Worm (Caenorhabditis elegans): Measurements from ENCODE around the gene acp-3.
A peak's percentile ranks its signal among the peaks of the same experiment; 100 is the strongest.

Gene acp-3

DNA sequence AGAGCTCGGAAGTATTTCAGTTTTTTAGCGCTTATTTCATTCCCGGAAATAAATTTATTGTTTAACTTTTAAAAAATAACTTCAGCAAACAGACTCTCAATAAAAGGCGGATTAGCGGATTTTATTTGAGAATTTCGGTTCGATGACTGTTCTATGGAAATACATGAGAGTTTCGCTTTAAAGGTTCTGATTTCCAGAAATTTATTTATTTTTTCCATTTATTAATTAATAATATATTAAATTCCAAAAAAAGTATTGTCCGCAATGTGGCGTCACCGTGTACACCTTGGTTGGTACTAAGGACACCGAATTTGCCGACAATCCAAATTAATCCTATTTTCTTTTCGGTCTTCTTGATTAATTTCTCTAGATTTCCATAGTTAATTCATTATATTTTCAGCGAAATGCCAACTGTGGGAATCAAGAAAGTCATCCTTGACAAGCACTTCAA, 27.5 kb upstream of the acp-3 start, which contains the start of gene fars-3:
fars-3 (plus strand) TSS at position 401 of the 451 bp plus-strand sequence.
- TF ChIP-seq ceh-36 (tag; optimal IDR thresholded peaks at IDR 0.05) (peak; percentile 45), pes-1 (GFP tag; IDR thresholded peaks at IDR 0.05) (no peak)

DNA sequence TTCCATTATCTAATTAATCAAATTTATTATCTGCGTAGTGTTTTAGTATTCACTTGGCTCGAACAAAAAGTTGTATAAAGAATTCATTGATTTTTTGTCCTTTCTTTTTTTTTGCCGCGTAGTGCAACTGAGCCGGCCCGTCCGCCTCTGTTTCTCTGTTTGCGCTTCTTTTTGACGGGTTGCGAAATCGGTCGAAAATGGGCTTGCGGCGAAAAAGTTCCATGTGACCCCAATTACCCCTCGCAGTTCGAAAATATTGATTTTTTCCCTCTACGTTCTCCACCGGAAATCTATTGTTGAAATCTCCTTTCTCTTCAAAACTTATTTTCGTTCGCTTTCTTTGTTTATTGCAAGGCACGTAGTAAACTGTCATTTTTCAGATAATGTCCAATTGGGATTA, 20.5 kb upstream of the acp-3 start, which contains the start of gene zyg-9:
zyg-9 (plus strand) TSS at position 381 of the 400 bp plus-strand sequence.
- TF ChIP-seq tbx-37 (GFP tag; conservative IDR thresholded peaks at IDR 0.05) (no peak), hmg-4 (GFP tag; optimal IDR thresholded peaks at IDR 0.05) (no peak), hnd-1 (tag; optimal IDR thresholded peaks at IDR 0.05) (no peak), ceh-36 (tag; optimal IDR thresholded peaks at IDR 0.05) (no peak), ets-7 (tag; optimal IDR thresholded peaks at IDR 0.05) (no peak), aly-1 (tag; optimal IDR thresholded peaks at IDR 0.05) (no peak), pes-1 (GFP tag; IDR thresholded peaks at IDR 0.05) (no peak), flt-1 (GFP tag; IDR thresholded peaks at IDR 0.05) (no peak), sea-1 (GFP tag; conservative IDR thresholded peaks at IDR 0.05) (no peak), tbx-11 (GFP tag; IDR thresholded peaks at IDR 0.05) (no peak), ceh-13 (GFP tag; optimal IDR thresholded peaks at IDR 0.05) (no peak)

DNA sequence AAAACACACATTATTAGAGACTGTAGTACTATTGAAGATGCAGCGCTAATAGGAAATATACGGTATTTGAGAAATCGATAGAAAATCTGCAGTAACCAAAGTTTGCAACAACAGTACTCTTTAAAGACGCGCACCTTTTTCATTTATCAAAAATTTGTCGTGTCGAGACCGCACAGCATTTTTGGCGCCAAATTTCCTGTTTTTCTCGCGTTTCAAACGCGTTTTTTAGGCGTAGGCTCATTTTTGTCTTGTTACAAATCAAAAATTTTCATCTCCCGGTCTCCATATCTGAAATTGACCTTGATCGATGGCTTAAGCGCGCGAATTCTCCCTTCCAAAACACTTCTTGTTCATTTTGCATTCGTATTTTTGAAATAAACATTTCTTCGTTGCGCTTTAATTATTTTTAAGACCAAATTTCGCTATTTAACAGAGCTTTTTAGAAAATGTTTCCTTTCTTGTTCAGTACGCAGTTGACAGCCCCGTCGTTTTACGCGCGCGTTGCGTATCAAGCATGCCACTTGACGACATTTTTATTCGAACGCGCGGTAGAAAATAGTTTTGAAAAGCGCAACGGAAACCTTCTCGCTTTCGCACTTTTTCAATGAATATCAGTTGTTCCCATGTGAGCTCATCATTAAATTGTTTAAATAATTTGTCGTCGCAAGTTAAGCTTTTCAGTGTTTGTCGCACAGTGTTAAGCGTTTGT, 19.9 kb upstream of the acp-3 start:
- TF ChIP-seq aly-1 (tag; optimal IDR thresholded peaks at IDR 0.05) (no peak), hnd-1 (tag; optimal IDR thresholded peaks at IDR 0.05) (no peak), F13C5.2 (tag; optimal IDR thresholded peaks at IDR 0.05) (no peak), ama-1 (optimal IDR thresholded peaks at IDR 0.05) (no peak), hmbx-1 (tag; optimal IDR thresholded peaks at IDR 0.05) (no peak), pes-1 (GFP tag; IDR thresholded peaks at IDR 0.05) (no peak), hmg-4 (GFP tag; optimal IDR thresholded peaks at IDR 0.05) (no peak), ets-7 (tag; optimal IDR thresholded peaks at IDR 0.05) (no peak), flt-1 (GFP tag; IDR thresholded peaks at IDR 0.05) (no peak), scrt-1 (GFP tag; IDR thresholded peaks at IDR 0.05) (no peak), ceh-13 (GFP tag; optimal IDR thresholded peaks at IDR 0.05) (no peak), tra-4 (tag; optimal IDR thresholded peaks at IDR 0.05) (no peak), tbx-11 (GFP tag; IDR thresholded peaks at IDR 0.05) (no peak), sea-1 (GFP tag; conservative IDR thresholded peaks at IDR 0.05) (no peak), tbx-37 (GFP tag; conservative IDR thresholded peaks at IDR 0.05) (no peak), ceh-36 (tag; optimal IDR thresholded peaks at IDR 0.05) (no peak)

DNA sequence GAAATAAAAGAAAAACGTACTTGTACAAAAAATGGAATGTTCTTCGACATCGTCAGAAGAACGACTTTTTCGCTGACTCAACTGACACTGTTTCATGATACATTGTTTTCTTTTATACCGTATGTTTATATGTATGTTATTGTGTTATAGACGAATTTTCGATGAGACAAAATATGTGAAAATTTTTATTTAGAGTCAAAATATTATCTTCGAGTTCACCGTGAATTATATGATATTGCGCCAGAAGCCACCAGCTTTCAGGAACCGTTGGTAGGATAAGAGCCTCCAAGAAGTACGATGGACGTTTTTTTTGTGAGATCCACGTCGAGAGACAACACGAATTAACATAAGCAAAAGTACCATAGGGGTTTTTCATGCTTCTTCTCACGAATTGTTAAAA, 19.2 kb upstream of the acp-3 start, which contains the start of gene F22B5.6:
F22B5.6 (minus strand) TSS at position 101 of the 400 bp plus-strand sequence.
- TF ChIP-seq tbx-37 (GFP tag; conservative IDR thresholded peaks at IDR 0.05), result no peak
- TF ChIP-seq F13C5.2 (tag; optimal IDR thresholded peaks at IDR 0.05), result no peak
- TF ChIP-seq hnd-1 (tag; optimal IDR thresholded peaks at IDR 0.05), result no peak
- no peak for TF ChIP-seq hmg-4 (GFP tag; optimal IDR thresholded peaks at IDR 0.05)
- TF ChIP-seq ama-1 (optimal IDR thresholded peaks at IDR 0.05), result no peak
- no peak for TF ChIP-seq flt-1 (GFP tag; IDR thresholded peaks at IDR 0.05)
- no peak for TF ChIP-seq scrt-1 (GFP tag; IDR thresholded peaks at IDR 0.05)

DNA sequence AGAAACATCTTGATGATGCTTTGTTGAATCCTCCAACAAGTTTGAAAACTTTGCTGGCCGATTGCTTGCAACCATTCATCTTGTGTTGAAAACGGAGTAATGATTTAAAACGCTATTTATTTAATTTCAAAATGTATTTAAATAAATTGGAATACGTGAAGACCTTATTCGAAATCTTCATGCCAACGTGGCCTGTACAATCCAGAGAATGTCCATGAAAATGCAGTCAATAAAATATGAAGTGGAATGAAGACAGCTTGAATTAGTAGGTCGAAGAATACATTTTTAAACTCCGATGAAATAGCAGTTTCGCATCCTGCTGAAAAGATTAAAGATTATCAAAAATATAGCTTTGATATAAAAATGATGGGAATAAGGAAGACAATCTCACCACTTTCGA, 17.6 kb upstream of the acp-3 start, which contains the start of gene F22B5.5:
F22B5.5 (minus strand) TSS at position 101 of the 400 bp plus-strand sequence.
- TF ChIP-seq hmg-4 (GFP tag; optimal IDR thresholded peaks at IDR 0.05) (no peak), sea-1 (GFP tag; conservative IDR thresholded peaks at IDR 0.05) (no peak), B0310.2 (tag; optimal IDR thresholded peaks at IDR 0.05) (no peak), flt-1 (GFP tag; IDR thresholded peaks at IDR 0.05) (no peak), hmbx-1 (tag; optimal IDR thresholded peaks at IDR 0.05) (no peak), tbx-11 (GFP tag; IDR thresholded peaks at IDR 0.05) (no peak), tra-4 (tag; optimal IDR thresholded peaks at IDR 0.05) (no peak), ceh-13 (GFP tag; optimal IDR thresholded peaks at IDR 0.05) (no peak), hnd-1 (tag; optimal IDR thresholded peaks at IDR 0.05) (no peak), pes-1 (GFP tag; IDR thresholded peaks at IDR 0.05) (no peak), ets-7 (tag; optimal IDR thresholded peaks at IDR 0.05) (no peak), ceh-36 (tag; optimal IDR thresholded peaks at IDR 0.05) (no peak)

DNA sequence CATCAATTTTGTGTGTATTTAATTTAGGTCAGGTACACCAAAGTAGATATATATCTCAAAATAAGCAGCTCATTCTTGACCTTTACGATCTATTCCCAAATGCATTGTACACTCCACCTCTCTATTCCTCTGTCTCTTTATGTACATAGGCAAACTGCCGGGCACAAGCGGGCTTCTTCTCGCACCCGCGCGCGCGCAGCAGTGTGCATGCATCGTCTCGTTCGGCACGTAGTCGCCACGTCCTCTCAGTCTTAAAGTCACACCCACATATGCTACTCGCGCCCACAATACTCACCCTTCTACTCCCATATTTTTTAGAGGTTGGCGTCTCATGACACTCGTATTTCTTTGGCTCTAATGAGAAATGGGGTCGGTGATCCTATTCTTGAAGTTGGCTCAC, 14.5 kb upstream of the acp-3 start:
- TF ChIP-seq ama-1 (optimal IDR thresholded peaks at IDR 0.05), result no peak
- no peak for TF ChIP-seq tbx-11 (GFP tag; IDR thresholded peaks at IDR 0.05)
- TF ChIP-seq flt-1 (GFP tag; IDR thresholded peaks at IDR 0.05), result no peak
- no peak for TF ChIP-seq F13C5.2 (tag; optimal IDR thresholded peaks at IDR 0.05)
- no peak for TF ChIP-seq hnd-1 (tag; optimal IDR thresholded peaks at IDR 0.05)
- no peak for TF ChIP-seq sea-1 (GFP tag; conservative IDR thresholded peaks at IDR 0.05)
- TF ChIP-seq ceh-13 (GFP tag; optimal IDR thresholded peaks at IDR 0.05), result no peak
- TF ChIP-seq hmg-4 (GFP tag; optimal IDR thresholded peaks at IDR 0.05), result no peak
- TF ChIP-seq B0310.2 (tag; optimal IDR thresholded peaks at IDR 0.05), result no peak
- TF ChIP-seq ceh-36 (tag; optimal IDR thresholded peaks at IDR 0.05), result no peak
- TF ChIP-seq hmbx-1 (tag; optimal IDR thresholded peaks at IDR 0.05), result no peak
- TF ChIP-seq ets-7 (tag; optimal IDR thresholded peaks at IDR 0.05), result no peak

DNA sequence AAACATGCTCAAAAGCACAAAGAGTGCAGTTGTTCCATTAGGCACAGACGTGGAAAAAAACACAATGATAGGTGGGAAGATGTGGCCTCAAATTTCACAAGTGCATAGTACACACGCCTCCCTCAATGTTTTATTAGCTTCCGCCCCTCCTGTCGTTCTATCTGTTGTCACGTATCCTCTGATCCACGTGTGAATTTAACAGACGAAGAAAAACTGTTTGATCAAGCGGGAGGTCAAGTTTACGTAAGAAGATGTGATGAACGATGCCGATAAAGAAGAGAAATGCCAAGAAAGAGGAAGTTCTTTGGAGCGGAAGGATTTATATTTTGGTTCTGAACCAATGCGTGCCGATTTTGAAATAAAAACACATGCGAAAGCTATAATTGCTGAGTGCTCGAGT, 13.8 kb upstream of the acp-3 start:
- TF ChIP-seq tbx-11 (GFP tag; IDR thresholded peaks at IDR 0.05) (no peak), hmbx-1 (tag; optimal IDR thresholded peaks at IDR 0.05) (no peak), tra-4 (tag; optimal IDR thresholded peaks at IDR 0.05) (no peak), tbx-37 (GFP tag; conservative IDR thresholded peaks at IDR 0.05) (no peak), ceh-36 (tag; optimal IDR thresholded peaks at IDR 0.05) (no peak), F13C5.2 (tag; optimal IDR thresholded peaks at IDR 0.05) (no peak), ama-1 (optimal IDR thresholded peaks at IDR 0.05) (no peak), aly-1 (tag; optimal IDR thresholded peaks at IDR 0.05) (no peak), pes-1 (GFP tag; IDR thresholded peaks at IDR 0.05) (no peak), flt-1 (GFP tag; IDR thresholded peaks at IDR 0.05) (no peak), hmg-4 (GFP tag; optimal IDR thresholded peaks at IDR 0.05) (no peak), sea-1 (GFP tag; conservative IDR thresholded peaks at IDR 0.05) (no peak)

Measured in whole organism, early embryonic.